4 fruit fly cellular contexts compared by ENCODE assay signal in the genomic region with DNA sequence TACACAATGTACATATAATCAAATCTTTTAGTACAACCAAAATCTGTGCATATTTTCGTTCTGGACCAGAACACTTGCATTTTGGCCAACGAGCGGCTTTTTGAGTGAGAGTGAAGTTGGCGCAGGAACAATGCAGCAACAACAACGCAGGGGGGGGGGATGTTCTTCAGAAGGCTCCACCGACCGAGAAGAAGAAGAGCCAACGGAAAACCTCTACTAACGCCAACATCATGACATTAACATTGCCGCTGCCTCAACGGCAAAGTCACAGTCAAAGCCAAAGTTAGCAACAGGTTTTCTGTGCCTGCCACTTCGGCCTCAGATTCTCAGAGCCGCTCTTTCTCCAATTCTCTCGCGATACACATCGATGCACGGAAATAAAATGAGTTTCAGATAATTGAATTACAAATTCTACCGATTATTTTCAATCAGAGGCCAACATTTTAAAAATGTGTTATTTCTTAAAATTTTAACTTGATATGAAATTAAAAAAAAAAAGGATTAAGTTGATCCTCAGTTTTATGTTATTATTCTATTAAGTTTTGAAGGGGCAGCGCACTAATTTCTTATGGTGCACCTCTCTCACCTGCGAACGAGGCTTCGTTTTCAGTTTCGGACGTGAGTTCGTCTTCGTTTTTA.
TF ChIP-seq lines count a peak whose summit lies in the region.

No protein-coding gene starts in this region.

TF ChIP-seq in whole organism, embryonic, 481 proteins besides CTCF, POLR2A, EP300 and RAD21 (continued from another document and continues in another):
- no peak for TF ChIP-seq Hmx (GFP tag; optimal IDR thresholded peaks at IDR 0.05; lab: Kevin White, UChicago)
- TF ChIP-seq Hr51 (GFP tag; optimal IDR thresholded peaks at IDR 0.05; lab: Kevin White, UChicago) = peak; percentile 36 to 85
- TF ChIP-seq sr (GFP tag; IDR thresholded peaks at IDR 0.05; lab: Robert Waterston, UW) = no peak
- peak; percentile 59 for TF ChIP-seq NC2β (GFP tag; optimal IDR thresholded peaks at IDR 0.05; lab: Kevin White, UChicago)
- peak; percentile 68 for TF ChIP-seq CG3281 (GFP tag; optimal IDR thresholded peaks at IDR 0.05; lab: Kevin White, UChicago)
- TF ChIP-seq Lhr (GFP tag; optimal IDR thresholded peaks at IDR 0.05; lab: Kevin White, UChicago) = peak; percentile 42
- TF ChIP-seq gt (GFP tag; IDR thresholded peaks at IDR 0.05; lab: Robert Waterston, UW) = 0 out of 2 replicates have a peak, but pooled peaks have one; percentile 33
- no peak for TF ChIP-seq prd (optimal IDR thresholded peaks at IDR 0.05; lab: Kevin White, UChicago)
- TF ChIP-seq prd (GFP tag; IDR thresholded peaks at IDR 0.05; lab: Robert Waterston, UW) = peak; percentile 87; the same call in 2 of the 3 replicates
- no peak for TF ChIP-seq Doc3 (GFP tag; IDR thresholded peaks at IDR 0.05; lab: Robert Waterston, UW; ENCODE audit: partially characterized antibody)
- peak; percentile 55 for TF ChIP-seq Nf-YC (tag; optimal IDR thresholded peaks at IDR 0.05; lab: Kevin White, UChicago)
- TF ChIP-seq hbn (GFP tag; IDR thresholded peaks at IDR 0.05; lab: Robert Waterston, UW; ENCODE audit: partially characterized antibody) = no peak
- TF ChIP-seq CoRest (tag; optimal IDR thresholded peaks at IDR 0.05; lab: Kevin White, UChicago) = peak; percentile 85
- TF ChIP-seq CG3065 (GFP tag; optimal IDR thresholded peaks at IDR 0.05; lab: Kevin White, UChicago) = peak; percentile 15
- TF ChIP-seq CG3163 (GFP tag; optimal IDR thresholded peaks at IDR 0.05; lab: Kevin White, UChicago) = peak; percentile 13
- TF ChIP-seq CG7271 (tag; optimal IDR thresholded peaks at IDR 0.05; lab: Kevin White, UChicago) = peak; percentile 26
- TF ChIP-seq tll (GFP tag; optimal IDR thresholded peaks at IDR 0.05; lab: Kevin White, UChicago) = no peak
- TF ChIP-seq CG8281 (tag; optimal IDR thresholded peaks at IDR 0.05; lab: Kevin White, UChicago) = peak; percentile 48
- TF ChIP-seq Taf1 (GFP tag; IDR thresholded peaks at IDR 0.05; lab: Robert Waterston, UW) = peak; percentile 67
- TF ChIP-seq org-1 (GFP tag; optimal IDR thresholded peaks at IDR 0.05; lab: Kevin White, UChicago) = peak; percentile 70
- TF ChIP-seq Dbx (GFP tag; IDR thresholded peaks at IDR 0.05; lab: Robert Waterston, UW) = peak; percentile 73; the same call in 2 of the 3 replicates
- TF ChIP-seq CG9437 (GFP tag; optimal IDR thresholded peaks at IDR 0.05; lab: Kevin White, UChicago) = peak; percentile 61
- TF ChIP-seq hth (optimal IDR thresholded peaks at IDR 0.05; lab: Kevin White, UChicago) = no peak
- TF ChIP-seq Hmr (GFP tag; optimal IDR thresholded peaks at IDR 0.05; lab: Kevin White, UChicago) = peak; percentile 74
- TF ChIP-seq CG9727 (GFP tag; optimal IDR thresholded peaks at IDR 0.05; lab: Kevin White, UChicago) = peak; percentile 89
- TF ChIP-seq Ada2b (GFP tag; IDR thresholded peaks at IDR 0.05; lab: Robert Waterston, UW) = peak; percentile 70
- peak; percentile 28 for TF ChIP-seq disco-r (GFP tag; optimal IDR thresholded peaks at IDR 0.05; lab: Kevin White, UChicago)
- TF ChIP-seq CG13296 (GFP tag; optimal IDR thresholded peaks at IDR 0.05; lab: Kevin White, UChicago) = peak; percentile 72
- no peak for TF ChIP-seq Dll (GFP tag; IDR thresholded peaks at IDR 0.05; lab: Robert Waterston, UW; ENCODE audit: partially characterized antibody)
- TF ChIP-seq NK7.1 (GFP tag; optimal IDR thresholded peaks at IDR 0.05; lab: Kevin White, UChicago) = peak; percentile 48

TF ChIP-seq in whole organism, prepupa, 60 proteins besides CTCF, POLR2A, EP300 and RAD21 (continued from another document and continues in another):
- TF ChIP-seq CG6163 (GFP tag; IDR thresholded peaks at IDR 0.05; lab: Robert Waterston, UW) (peak; percentile 91), Met (GFP tag; optimal IDR thresholded peaks at IDR 0.05; lab: Kevin White, UChicago) (peak; percentile 95), dac (GFP tag; optimal IDR thresholded peaks at IDR 0.05; lab: Kevin White, UChicago) (peak; percentile 63), CG4318 (GFP tag; optimal IDR thresholded peaks at IDR 0.05; lab: Kevin White, UChicago) (peak; percentile 77), CG32006 (GFP tag; optimal IDR thresholded peaks at IDR 0.05; lab: Kevin White, UChicago) (peak; percentile 92), Lpt (GFP tag; optimal IDR thresholded peaks at IDR 0.05; lab: Kevin White, UChicago) (peak; percentile 83), Hr38 (GFP tag; optimal IDR thresholded peaks at IDR 0.05; lab: Kevin White, UChicago) (no peak), cyc (GFP tag; optimal IDR thresholded peaks at IDR 0.05; lab: Kevin White, UChicago) (peak; percentile 89), Ets96B (tag; optimal IDR thresholded peaks at IDR 0.05; lab: Kevin White, UChicago) (peak; percentile 86), CG1621 (tag; optimal IDR thresholded peaks at IDR 0.05; lab: Kevin White, UChicago) (peak; percentile 71), fd85E (GFP tag; optimal IDR thresholded peaks at IDR 0.05; lab: Kevin White, UChicago) (peak; percentile 58), Hr39 (GFP tag; optimal IDR thresholded peaks at IDR 0.05; lab: Kevin White, UChicago) (peak; percentile 88), CG9139 (GFP tag; optimal IDR thresholded peaks at IDR 0.05; lab: Kevin White, UChicago) (peak; percentile 78), Sox15 (GFP tag; optimal IDR thresholded peaks at IDR 0.05; lab: Kevin White, UChicago) (peak; percentile 77), achi (GFP tag; optimal IDR thresholded peaks at IDR 0.05; lab: Kevin White, UChicago) (peak; percentile 91), spab (GFP tag; optimal IDR thresholded peaks at IDR 0.05; lab: Kevin White, UChicago) (peak; percentile 83), CG31627 (GFP tag; optimal IDR thresholded peaks at IDR 0.05; lab: Kevin White, UChicago) (peak; percentile 90), CG7368 (GFP tag; optimal IDR thresholded peaks at IDR 0.05; lab: Kevin White, UChicago) (peak; percentile 87), CG16779 (tag; optimal IDR thresholded peaks at IDR 0.05; lab: Kevin White, UChicago) (peak; percentile 77), acj6 (GFP tag; optimal IDR thresholded peaks at IDR 0.05; lab: Kevin White, UChicago) (peak; percentile 91), dsx (GFP tag; optimal IDR thresholded peaks at IDR 0.05; lab: Kevin White, UChicago; ENCODE audit: poor library complexity, severe bottlenecking) (peak; percentile 82), vri (GFP tag; optimal IDR thresholded peaks at IDR 0.05; lab: Kevin White, UChicago) (peak; percentile 83), pdm3 (GFP tag; optimal IDR thresholded peaks at IDR 0.05; lab: Kevin White, UChicago) (peak; percentile 91), Eip78C (GFP tag; lab: Kevin White, UChicago) (peak; percentile 97), Blimp-1 (GFP tag; optimal IDR thresholded peaks at IDR 0.05; lab: Kevin White, UChicago) (peak; percentile 89), svp (GFP tag; lab: Kevin White, UChicago) (peak; percentile 96), Ets21C (GFP tag; optimal IDR thresholded peaks at IDR 0.05; lab: Kevin White, UChicago) (peak; percentile 84), lz (GFP tag; optimal IDR thresholded peaks at IDR 0.05; lab: Kevin White, UChicago) (peak; percentile 93), Smox (GFP tag; optimal IDR thresholded peaks at IDR 0.05; lab: Kevin White, UChicago) (peak; percentile 93), CG15336 (GFP tag; IDR thresholded peaks at IDR 0.05; lab: Robert Waterston, UW) (peak; percentile 94), CG11762 (GFP tag; optimal IDR thresholded peaks at IDR 0.05; lab: Kevin White, UChicago; ENCODE audit: insufficient read depth) (peak; percentile 89), CG8319 (GFP tag; optimal IDR thresholded peaks at IDR 0.05; lab: Kevin White, UChicago) (peak; percentile 83)

TF ChIP-seq in whole organism, pupa, 21 proteins besides CTCF, POLR2A, EP300 and RAD21 (continued from another document):
- peak; percentile 83 for TF ChIP-seq CG12605 (GFP tag; IDR thresholded peaks at IDR 0.05; lab: Robert Waterston, UW)
TF ChIP-seq in whole organism, pupa: peak in this region for 20.

TF ChIP-seq in whole organism, wandering third instar larva, 38 proteins besides CTCF, POLR2A, EP300 and RAD21 (continued from another document):
- TF ChIP-seq Rel (GFP tag; optimal IDR thresholded peaks at IDR 0.05; lab: Kevin White, UChicago) (peak; percentile 35), Rel (tag; optimal IDR thresholded peaks at IDR 0.05; lab: Kevin White, UChicago) (peak; percentile 54), dmrt93B (GFP tag; optimal IDR thresholded peaks at IDR 0.05; lab: Kevin White, UChicago) (peak; percentile 81), HLH106 (tag; optimal IDR thresholded peaks at IDR 0.05; lab: Kevin White, UChicago) (peak; percentile 88), sv (GFP tag; optimal IDR thresholded peaks at IDR 0.05; lab: Kevin White, UChicago) (peak; percentile 71), Sp1 (GFP tag; optimal IDR thresholded peaks at IDR 0.05; lab: Kevin White, UChicago) (peak; percentile 94), Vsx2 (GFP tag; optimal IDR thresholded peaks at IDR 0.05; lab: Kevin White, UChicago; ENCODE audit: partially characterized antibody) (no peak), Myc (optimal IDR thresholded peaks at IDR 0.05; lab: Kevin White, UChicago) (no peak), N (GFP tag; optimal IDR thresholded peaks at IDR 0.05; lab: Kevin White, UChicago) (no peak), CG32264 (GFP tag; optimal IDR thresholded peaks at IDR 0.05; lab: Kevin White, UChicago) (peak; percentile 51), fru (GFP tag; optimal IDR thresholded peaks at IDR 0.05; lab: Kevin White, UChicago) (peak; percentile 95), lola (GFP tag; optimal IDR thresholded peaks at IDR 0.05; lab: Kevin White, UChicago) (no peak), sage (GFP tag; optimal IDR thresholded peaks at IDR 0.05; lab: Kevin White, UChicago) (peak; percentile 82), Hr78 (GFP tag; optimal IDR thresholded peaks at IDR 0.05; lab: Kevin White, UChicago) (no peak), br (GFP tag; optimal IDR thresholded peaks at IDR 0.05; lab: Kevin White, UChicago) (peak; percentile 91), Mio (GFP tag; optimal IDR thresholded peaks at IDR 0.05; lab: Kevin White, UChicago) (no peak), psq (GFP tag; optimal IDR thresholded peaks at IDR 0.05; lab: Kevin White, UChicago) (peak; percentile 86), jim (GFP tag; optimal IDR thresholded peaks at IDR 0.05; lab: Kevin White, UChicago) (no peak)
